Fruit fly (Drosophila melanogaster) whole organism, embryonic: ENCODE results near the gene CG9986.

ENCODE experiments used
- Bdp1 ChIP-seq: fragments of 200-800 bp; sonication (Bioruptor generic); optimal IDR thresholded peaks from 3 replicates; lab custom pipeline; 2016; ENCODE audit warnings: missing biosample characterization, missing genetic modification characterization
- C15 ChIP-seq: fragments of 200-800 bp; sonication (Bioruptor generic); IDR thresholded peaks from 3 replicates; pipeline ENCODE4 v1.3.6; 2022; ENCODE audit warnings: missing biosample characterization, missing genetic modification characterization
- CG10462 ChIP-seq: fragments of 200-800 bp; sonication (Bioruptor generic); optimal IDR thresholded peaks from 2 replicates; lab custom pipeline; 2016; ENCODE audit warnings: missing biosample characterization, missing genetic modification characterization
- CG11723 ChIP-seq: fragments of 200-800 bp; sonication (Bioruptor generic); optimal IDR thresholded peaks from 2 replicates; lab custom pipeline; 2017; ENCODE audit warnings: missing biosample characterization, mild to moderate bottlenecking, missing genetic modification characterization
- CG12104 ChIP-seq: fragments of 200-800 bp; sonication (Bioruptor generic); optimal IDR thresholded peaks from 3 replicates; lab custom pipeline; 2016; ENCODE audit warnings: missing biosample characterization, missing genetic modification characterization
- CG12219 ChIP-seq: fragments of 200-800 bp; sonication (Bioruptor generic); optimal IDR thresholded peaks from 3 replicates; lab custom pipeline; 2018; ENCODE audit warnings: missing biosample characterization, mild to moderate bottlenecking, missing genetic modification characterization
- CG12236 ChIP-seq: fragments of 200-800 bp; sonication (Bioruptor generic); optimal IDR thresholded peaks from 2 replicates; lab custom pipeline; 2016; ENCODE audit warnings: missing biosample characterization, missing genetic modification characterization
- CG14667 ChIP-seq: fragments of 200-800 bp; sonication (Bioruptor generic); IDR thresholded peaks from 2 replicates; pipeline ENCODE4 v1.3.6; 2022; ENCODE audit warnings: missing biosample characterization, missing genetic modification characterization
- CG15073 ChIP-seq: fragments of 200-800 bp; sonication (Bioruptor generic); optimal IDR thresholded peaks from 2 replicates; lab custom pipeline; 2016; ENCODE audit warnings: missing biosample characterization, missing genetic modification characterization
- CG15514 ChIP-seq: fragments of 200-800 bp; sonication (Bioruptor generic); optimal IDR thresholded peaks from 3 replicates; lab custom pipeline; 2017; ENCODE audit warnings: missing biosample characterization, missing genetic modification characterization, mild to moderate bottlenecking, moderate library complexity, missing genetic modification reagents
- CG1603 ChIP-seq: fragments of 200-800 bp; sonication (Bioruptor generic); optimal IDR thresholded peaks from 2 replicates; lab custom pipeline; 2019; ENCODE audit warnings: missing biosample characterization, mild to moderate bottlenecking, missing genetic modification characterization, moderate library complexity
- CG16815 ChIP-seq: fragments of 200-800 bp; sonication (Bioruptor generic); optimal IDR thresholded peaks from 3 replicates; lab custom pipeline; 2017; ENCODE audit warnings: missing biosample characterization, mild to moderate bottlenecking, missing genetic modification characterization
- CG18619 ChIP-seq: fragments of 200-800 bp; sonication (Bioruptor generic); optimal IDR thresholded peaks from 3 replicates; lab custom pipeline; 2017; ENCODE audit warnings: missing biosample characterization, mild to moderate bottlenecking, missing genetic modification characterization
- CG2116 ChIP-seq: fragments of 200-800 bp; sonication (Bioruptor generic); optimal IDR thresholded peaks from 3 replicates; lab custom pipeline; 2018; ENCODE audit warnings: missing biosample characterization, mild to moderate bottlenecking, missing genetic modification characterization
- CG30020 ChIP-seq: fragments of 200-800 bp; optimal IDR thresholded peaks from 2 replicates; lab custom pipeline; 2019; ENCODE audit warnings: missing biosample characterization, mild to moderate bottlenecking, missing genetic modification characterization, moderate library complexity
- CG3065 ChIP-seq: fragments of 200-800 bp; sonication (Bioruptor generic); optimal IDR thresholded peaks from 2 replicates; lab custom pipeline; 2016; ENCODE audit warnings: missing biosample characterization, missing genetic modification characterization
- CG3163 ChIP-seq: fragments of 200-800 bp; sonication (Bioruptor generic); optimal IDR thresholded peaks from 3 replicates; lab custom pipeline; 2016; ENCODE audit warnings: missing biosample characterization, missing genetic modification characterization
- CG33213 ChIP-seq: fragments of 200-800 bp; sonication (Bioruptor generic); optimal IDR thresholded peaks from 3 replicates; lab custom pipeline; 2016; ENCODE audit warnings: missing biosample characterization, missing genetic modification characterization
- CG6272 ChIP-seq: fragments of 200-800 bp; sonication (Bioruptor generic); IDR thresholded peaks from 2 replicates; pipeline ENCODE4 v1.3.6; 2022; ENCODE audit warnings: missing biosample characterization, missing genetic modification characterization
- CG7556 ChIP-seq: fragments of 200-800 bp; sonication (Bioruptor generic); optimal IDR thresholded peaks from 2 replicates; lab custom pipeline; 2017; ENCODE audit warnings: missing biosample characterization, mild to moderate bottlenecking, missing genetic modification characterization
- CG8924 ChIP-seq: fragments of 200-800 bp; optimal IDR thresholded peaks from 3 replicates; lab custom pipeline; 2019; ENCODE audit warnings: missing biosample characterization, mild to moderate bottlenecking, missing genetic modification characterization, moderate library complexity
- CG9727 ChIP-seq: fragments of 200-800 bp; sonication (Bioruptor generic); optimal IDR thresholded peaks from 3 replicates; lab custom pipeline; 2017; ENCODE audit warnings: missing biosample characterization, mild to moderate bottlenecking, missing genetic modification characterization
- Camta ChIP-seq: fragments of 200-800 bp; sonication (Bioruptor generic); optimal IDR thresholded peaks from 2 replicates; lab custom pipeline; 2016; ENCODE audit warnings: missing biosample characterization, missing genetic modification characterization
- Deaf1 ChIP-seq: fragments of 200-800 bp; optimal IDR thresholded peaks from 3 replicates; lab custom pipeline; 2019; ENCODE audit warnings: missing biosample characterization, mild to moderate bottlenecking, missing genetic modification characterization, moderate library complexity
- Dfd ChIP-seq, 2 experiments: fragments of >200 bp; optimal IDR thresholded peaks; 2 replicates each; lab custom pipeline; 2017; ENCODE audit warnings: missing biosample characterization in 2 of 2, missing genetic modification characterization in 2 of 2
- E2f1 ChIP-seq: fragments of 200-800 bp; sonication (Bioruptor generic); IDR thresholded peaks from 2 replicates; pipeline ENCODE4 v1.3.6; 2022; ENCODE audit warnings: missing biosample characterization, missing genetic modification characterization
- H2.0 ChIP-seq: fragments of 200-800 bp; sonication (Bioruptor generic); IDR thresholded peaks from 2 replicates; pipeline ENCODE4 v1.3.6; 2022; ENCODE audit warnings: missing biosample characterization, missing genetic modification characterization
- MESR4 ChIP-seq: fragments of 200-800 bp; sonication (Bioruptor generic); optimal IDR thresholded peaks from 2 replicates; lab custom pipeline; 2018; ENCODE audit warnings: missing biosample characterization, mild to moderate bottlenecking, missing genetic modification characterization, moderate library complexity
- MTF-1 ChIP-seq: fragments of 200-800 bp; sonication (Bioruptor generic); optimal IDR thresholded peaks from 2 replicates; lab custom pipeline; 2018; ENCODE audit warnings: missing biosample characterization, mild to moderate bottlenecking, missing genetic modification characterization, borderline replicate concordance
- Neu2 ChIP-seq: fragments of 200-800 bp; sonication (Bioruptor generic); optimal IDR thresholded peaks from 3 replicates; lab custom pipeline; 2016; ENCODE audit warnings: missing biosample characterization, missing genetic modification characterization, borderline replicate concordance
- Nf-YC ChIP-seq: fragments of 200-800 bp; optimal IDR thresholded peaks from 3 replicates; lab custom pipeline; 2019; ENCODE audit warnings: missing biosample characterization, mild to moderate bottlenecking, missing genetic modification characterization, moderate library complexity
- Oaz ChIP-seq: fragments of 200-800 bp; sonication (Bioruptor generic); IDR thresholded peaks from 2 replicates; pipeline ENCODE4 v1.3.6; 2022; ENCODE audit warnings: missing biosample characterization, missing genetic modification characterization
- Six4 ChIP-seq: fragments of 200-800 bp; sonication (Bioruptor generic); optimal IDR thresholded peaks from 2 replicates; lab custom pipeline; 2016; ENCODE audit warnings: missing biosample characterization, missing genetic modification characterization
- Sox102F ChIP-seq: fragments of 200-800 bp; sonication (Bioruptor generic); optimal IDR thresholded peaks from 2 replicates; lab custom pipeline; 2018; ENCODE audit warnings: missing biosample characterization, mild to moderate bottlenecking, missing genetic modification characterization, moderate library complexity
- YL-1 ChIP-seq: fragments of 200-800 bp; sonication (Bioruptor generic); optimal IDR thresholded peaks from 3 replicates; lab custom pipeline; 2017; ENCODE audit warnings: missing biosample characterization, mild to moderate bottlenecking, missing genetic modification characterization
- ab ChIP-seq: fragments of 200-800 bp; sonication (Bioruptor generic); optimal IDR thresholded peaks from 2 replicates; lab custom pipeline; 2016; ENCODE audit warnings: missing biosample characterization, missing genetic modification characterization
- fu2 ChIP-seq: fragments of 200-800 bp; sonication (Bioruptor generic); optimal IDR thresholded peaks from 2 replicates; lab custom pipeline; 2016; ENCODE audit warnings: missing biosample characterization, missing genetic modification characterization
- gfzf ChIP-seq: fragments of 200-800 bp; sonication (Bioruptor generic); optimal IDR thresholded peaks from 2 replicates; lab custom pipeline; 2016; ENCODE audit warnings: missing biosample characterization, mild to moderate bottlenecking, missing genetic modification characterization, moderate library complexity
- her ChIP-seq: fragments of 200-800 bp; sonication (Bioruptor generic); optimal IDR thresholded peaks from 2 replicates; lab custom pipeline; 2016; ENCODE audit warnings: missing biosample characterization, missing genetic modification characterization
- jigr1 ChIP-seq: fragments of 200-800 bp; sonication (Bioruptor generic); IDR thresholded peaks from 3 replicates; pipeline ENCODE4 v1.3.6; 2022; ENCODE audit warnings: missing biosample characterization, missing genetic modification characterization
- mld ChIP-seq: fragments of 200-800 bp; sonication (Bioruptor generic); IDR thresholded peaks from 3 replicates; pipeline ENCODE4 v1.3.6; 2022; ENCODE audit warnings: missing biosample characterization, missing genetic modification characterization; ENCODE audit not compliant: partially characterized antibody
- otp ChIP-seq: fragments of 200-800 bp; sonication (Bioruptor generic); IDR thresholded peaks from 3 replicates; pipeline ENCODE4, ENCODE4 v1.3.6; 2022; ENCODE audit warnings: missing biosample characterization, missing genetic modification characterization
- pb ChIP-seq: fragments of 200-800 bp; sonication (Bioruptor generic); optimal IDR thresholded peaks from 3 replicates; lab custom pipeline; 2016; ENCODE audit warnings: missing biosample characterization, missing genetic modification characterization
- pfk ChIP-seq: fragments of 200-800 bp; sonication (Bioruptor generic); optimal IDR thresholded peaks from 2 replicates; lab custom pipeline; 2018; ENCODE audit warnings: missing biosample characterization, mild to moderate bottlenecking, missing genetic modification characterization, moderate library complexity
- row ChIP-seq: fragments of 200-800 bp; sonication (Bioruptor generic); IDR thresholded peaks from 3 replicates; pipeline ENCODE4 v1.3.6; 2022; ENCODE audit warnings: missing biosample characterization, missing genetic modification characterization
- sim ChIP-seq: fragments of 200-800 bp; sonication (Bioruptor generic); IDR thresholded peaks from 2 replicates; pipeline ENCODE4 v1.3.6; 2022; ENCODE audit warnings: missing biosample characterization, missing genetic modification characterization
- sisA ChIP-seq: fragments of 200-800 bp; sonication (Bioruptor generic); IDR thresholded peaks from 2 replicates; pipeline ENCODE4 v1.3.6; 2022; ENCODE audit warnings: missing biosample characterization, missing genetic modification characterization
- slp2 ChIP-seq: fragments of 200-800 bp; sonication (Bioruptor generic); optimal IDR thresholded peaks from 2 replicates; lab custom pipeline; 2016; ENCODE audit warnings: missing biosample characterization, missing genetic modification characterization
- sna ChIP-seq: fragments of 200-800 bp; sonication (Bioruptor generic); IDR thresholded peaks from 2 replicates; pipeline ENCODE4 v1.3.6; 2022; ENCODE audit warnings: missing biosample characterization, missing genetic modification characterization; ENCODE audit not compliant: partially characterized antibody
- so ChIP-seq: fragments of 200-800 bp; sonication (Bioruptor generic); IDR thresholded peaks from 3 replicates; pipeline ENCODE4 v1.3.6; 2022; ENCODE audit warnings: missing biosample characterization, missing genetic modification characterization
- tgo ChIP-seq: fragments of 200-800 bp; sonication (Bioruptor generic); IDR thresholded peaks from 3 replicates; pipeline ENCODE4 v1.3.6; 2022; ENCODE audit warnings: missing biosample characterization, missing genetic modification characterization
- trh ChIP-seq: fragments of 200-800 bp; sonication (Bioruptor generic); optimal IDR thresholded peaks from 2 replicates; lab custom pipeline; 2016; ENCODE audit warnings: missing biosample characterization, missing genetic modification characterization

Gene CG9986

dm6 chr3R:28590462-28590861 is 15.4 kb upstream of the CG9986 start (continued):
- TF ChIP-seq slp2 (GFP tag; lab: Kevin White, UChicago) (no peak), pfk (peak; percentile 27), CG11723 (GFP tag; lab: Kevin White, UChicago) (peak; percentile 27), sim (GFP tag; lab: Robert Waterston, UW) (peak; percentile 33; the same call in 1 of the 2 replicates), CG18619 (GFP tag; lab: Kevin White, UChicago) (peak; percentile 51), pb (GFP tag; lab: Kevin White, UChicago) (no peak), CG10462 (GFP tag; lab: Kevin White, UChicago) (no peak), CG2116 (GFP tag; lab: Kevin White, UChicago) (no peak), Dfd (GFP tag; optimal IDR thresholded peaks at IDR 0.05; lab: Kevin White, UChicago) (no peak), E2f1 (GFP tag; lab: Robert Waterston, UW) (no peak), CG16815 (no peak), CG12104 (GFP tag; lab: Kevin White, UChicago) (no peak), CG3065 (GFP tag; lab: Kevin White, UChicago) (no peak), Neu2 (no peak), H2.0 (GFP tag; lab: Robert Waterston, UW) (no peak), CG12219 (GFP tag; lab: Kevin White, UChicago) (peak; percentile 21), CG15514 (GFP tag; lab: Kevin White, UChicago) (peak; percentile 92), Nf-YC (tag; lab: Kevin White, UChicago) (peak; percentile 6), CG1603 (tag; lab: Kevin White, UChicago) (peak; percentile 60), CG33213 (GFP tag; lab: Kevin White, UChicago) (peak; percentile 45), sisA (GFP tag; lab: Robert Waterston, UW) (no peak), trh (GFP tag; lab: Kevin White, UChicago) (no peak), C15 (GFP tag; lab: Robert Waterston, UW) (no peak), CG8924 (peak; percentile 7), Six4 (GFP tag; lab: Kevin White, UChicago) (no peak), CG30020 (tag; lab: Kevin White, UChicago) (no peak), tgo (GFP tag; lab: Robert Waterston, UW) (no peak), so (peak; percentile 58; the same call in 1 of the 3 replicates), Sox102F (GFP tag; lab: Kevin White, UChicago) (peak; percentile 29), CG9727 (GFP tag; lab: Kevin White, UChicago) (peak; percentile 7), YL-1 (GFP tag; lab: Kevin White, UChicago) (peak; percentile 16), CG12236 (no peak), Oaz (no peak), otp (GFP tag; lab: Robert Waterston, UW) (peak; percentile 79; the same call in 2 of the 3 replicates), Bdp1 (GFP tag; lab: Kevin White, UChicago) (no peak), her (GFP tag; lab: Kevin White, UChicago) (no peak), MESR4 (GFP tag; lab: Kevin White, UChicago) (no peak), Camta (GFP tag; lab: Kevin White, UChicago) (peak; percentile 12), jigr1 (GFP tag; lab: Robert Waterston, UW) (no peak), fu2 (GFP tag; lab: Kevin White, UChicago) (no peak), ab (GFP tag; lab: Kevin White, UChicago) (no peak), CG15073 (GFP tag; lab: Kevin White, UChicago) (no peak), gfzf (GFP tag; lab: Kevin White, UChicago) (no peak), CG6272 (GFP tag; lab: Robert Waterston, UW) (no peak), MTF-1 (GFP tag; lab: Kevin White, UChicago) (peak; percentile 79), Deaf1 (peak; percentile 31), CG3163 (GFP tag; lab: Kevin White, UChicago) (no peak), CG7556 (GFP tag; lab: Kevin White, UChicago) (peak; percentile 40), row (no peak), mld (GFP tag; lab: Robert Waterston, UW) (no peak), CG14667 (no peak), sna (GFP tag; lab: Robert Waterston, UW) (no peak)
